Worm (Caenorhabditis elegans) whole organism, early embryonic: ENCODE measurements around the gene F37C12.21.

Experiments used
- B0310.2 ChIP-seq: sonication (generic microtip); optimal IDR thresholded peaks from 2 replicates; lab custom pipeline; 2016; ENCODE audit warnings: mild to moderate bottlenecking, missing genetic modification characterization, missing compliant biosample characterization
- F13C5.2 ChIP-seq: sonication (generic microtip); optimal IDR thresholded peaks from 2 replicates; lab custom pipeline; 2017; ENCODE audit warnings: mild to moderate bottlenecking, missing genetic modification characterization, inconsistent platforms, missing compliant biosample characterization
- aly-1 ChIP-seq: sonication (generic microtip); optimal IDR thresholded peaks from 2 replicates; lab custom pipeline; 2016; ENCODE audit warnings: missing genetic modification characterization, missing compliant biosample characterization
- ama-1 ChIP-seq: fragments of 150-350 bp; optimal IDR thresholded peaks from 2 replicates; lab custom pipeline; 2014
- ceh-13 ChIP-seq: fragments of 200-800 bp; sonication (Bioruptor generic); optimal IDR thresholded peaks from 2 replicates; lab custom pipeline; 2018; ENCODE audit warnings: mild to moderate bottlenecking, missing genetic modification characterization, missing compliant biosample characterization
- ceh-36 ChIP-seq: sonication (generic microtip); optimal IDR thresholded peaks from 2 replicates; lab custom pipeline; 2016; ENCODE audit warnings: missing genetic modification characterization, inconsistent platforms, missing compliant biosample characterization
- ets-7 ChIP-seq: sonication (generic microtip); optimal IDR thresholded peaks from 2 replicates; lab custom pipeline; 2016; ENCODE audit warnings: missing genotype, missing genetic modification characterization, missing compliant biosample characterization
- flt-1 ChIP-seq: fragments of 200-800 bp; sonication (Bioruptor generic); IDR thresholded peaks from 2 replicates; pipeline ENCODE4 v1.3.6; 2022; ENCODE audit warnings: missing genetic modification characterization, missing compliant biosample characterization
- hmg-4 ChIP-seq: fragments of 200-800 bp; sonication (Bioruptor generic); optimal IDR thresholded peaks from 2 replicates; lab custom pipeline; 2018; ENCODE audit warnings: mild to moderate bottlenecking, missing genetic modification characterization, missing compliant biosample characterization
- hnd-1 ChIP-seq: sonication (generic microtip); optimal IDR thresholded peaks from 2 replicates; lab custom pipeline; 2016; ENCODE audit warnings: missing genetic modification characterization, missing compliant biosample characterization
- pes-1 ChIP-seq: fragments of 200-800 bp; sonication (Bioruptor generic); IDR thresholded peaks from 2 replicates; pipeline ENCODE4 v1.3.6; 2022; ENCODE audit warnings: missing genetic modification reagents, missing genetic modification characterization, missing compliant biosample characterization
- scrt-1 ChIP-seq: fragments of 200-800 bp; sonication (Bioruptor generic); IDR thresholded peaks from 2 replicates; pipeline ENCODE4 v1.3.6; 2022; ENCODE audit warnings: missing genetic modification characterization, missing compliant biosample characterization
- sea-1 ChIP-seq: fragments of 200-800 bp; sonication (Bioruptor generic); conservative IDR thresholded peaks from 2 replicates; pipeline ENCODE4 v1.3.6; 2022; ENCODE audit warnings: missing genetic modification characterization, missing compliant biosample characterization
- tbx-11 ChIP-seq: fragments of 200-800 bp; sonication (Bioruptor generic); IDR thresholded peaks from 2 replicates; pipeline ENCODE4 v1.3.6; 2022; ENCODE audit warnings: missing genetic modification characterization, missing compliant biosample characterization
- tbx-37 ChIP-seq: fragments of 200-800 bp; sonication (Bioruptor generic); conservative IDR thresholded peaks from 2 replicates; pipeline ENCODE4 v1.3.6; 2022; ENCODE audit warnings: missing genetic modification reagents, missing genetic modification characterization, missing compliant biosample characterization
- tra-4 ChIP-seq: sonication (generic microtip); optimal IDR thresholded peaks from 2 replicates; lab custom pipeline; 2017; ENCODE audit warnings: missing genetic modification characterization, missing compliant biosample characterization

F37C12.21 gene

DNA sequence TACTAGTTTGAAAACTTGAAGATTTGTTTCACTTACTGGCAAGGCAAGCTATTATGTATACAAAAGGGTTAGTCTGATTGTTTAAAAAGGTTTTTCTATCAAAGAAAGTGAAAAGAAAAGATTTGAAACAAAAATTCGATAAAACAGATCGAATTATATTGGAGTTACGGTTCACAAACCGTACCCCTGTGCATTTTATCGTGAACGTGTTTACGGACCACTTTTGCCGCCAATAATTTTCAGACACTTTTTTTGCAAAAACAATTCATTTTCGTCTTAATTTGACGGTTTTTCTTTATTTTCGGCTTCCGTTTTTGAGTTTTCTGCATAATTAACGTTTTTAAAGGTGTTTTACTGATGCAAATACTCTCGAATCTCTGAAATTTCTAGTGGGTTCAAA, 22.9 kb upstream of the F37C12.21 start:
- no peak for TF ChIP-seq tbx-37 (GFP tag; lab: Robert Waterston, UW)
- no peak for TF ChIP-seq ceh-36 (tag; lab: Kevin White, UChicago)
- TF ChIP-seq tra-4 (tag; lab: Kevin White, UChicago): no peak
- TF ChIP-seq sea-1 (GFP tag; lab: Robert Waterston, UW): no peak

DNA sequence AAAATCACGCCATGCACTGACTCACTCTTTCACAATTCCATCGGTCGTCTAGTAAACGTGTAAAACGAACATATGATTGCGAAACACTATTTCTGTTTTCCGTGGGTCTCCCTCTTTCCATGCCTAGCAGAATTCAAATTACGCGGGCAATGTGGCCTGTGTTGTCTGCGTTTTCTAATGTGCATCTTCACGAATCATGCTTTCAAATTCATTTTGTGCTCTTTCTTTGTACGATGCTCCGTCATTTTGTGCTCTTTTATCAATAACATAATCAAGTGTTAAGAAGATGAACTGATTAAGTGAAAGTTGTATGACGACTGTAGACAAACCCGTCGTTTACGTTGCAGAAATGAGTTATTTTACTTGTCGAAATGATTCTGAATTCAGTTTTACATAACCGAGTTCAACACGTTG, 22.3 kb upstream of the F37C12.21 start:
- TF ChIP-seq pes-1 (GFP tag; lab: Robert Waterston, UW) (no peak), flt-1 (no peak)

ce11 chrIII:7166664-7167567, 21.2 kb upstream of the F37C12.21 start:
- no peak for TF ChIP-seq pes-1 (GFP tag; lab: Robert Waterston, UW)
- no peak for TF ChIP-seq sea-1 (GFP tag; lab: Robert Waterston, UW)
- TF ChIP-seq ceh-36 (tag; lab: Kevin White, UChicago): no peak
- TF ChIP-seq flt-1: no peak
- no peak for TF ChIP-seq B0310.2 (tag; lab: Kevin White, UChicago)
- no peak for TF ChIP-seq F13C5.2 (tag; lab: Kevin White, UChicago)

- TF ChIP-seq tra-4 (tag; lab: Kevin White, UChicago) (no peak), ceh-13 (GFP tag; lab: Kevin White, UChicago) (no peak), hnd-1 (no peak), flt-1 (no peak)
Observed at ce11 chrIII:7167568-7167937, 20.6 kb upstream of the F37C12.21 start, which contains the start of gene acs-4. acs-4 (plus strand) TSS chrIII:7167838.

DNA sequence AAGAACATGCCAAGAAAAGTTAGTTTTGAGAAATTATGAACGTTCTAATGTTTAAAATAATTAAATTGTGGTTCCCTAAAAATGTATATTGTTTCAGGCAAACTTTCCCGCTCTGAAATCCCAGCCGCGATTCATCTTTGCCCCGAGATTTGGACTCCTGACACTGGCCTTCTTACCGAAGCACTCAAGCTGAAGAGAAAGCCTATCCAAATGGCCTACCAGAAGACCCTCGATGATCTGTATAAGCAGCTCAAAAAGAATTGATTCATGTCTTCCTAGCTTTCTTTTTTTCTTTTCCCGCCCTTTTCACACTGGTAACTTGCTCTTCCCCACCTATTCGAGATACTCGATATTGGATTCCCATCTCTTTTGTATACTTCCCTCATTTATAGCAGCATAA, 18.1 kb upstream of the F37C12.21 start:
- TF ChIP-seq aly-1 (tag; lab: Kevin White, UChicago): no peak
- TF ChIP-seq tra-4 (tag; lab: Kevin White, UChicago): no peak
- TF ChIP-seq ceh-13 (GFP tag; lab: Kevin White, UChicago): no peak
- no peak for TF ChIP-seq hmg-4 (GFP tag; lab: Kevin White, UChicago)
- TF ChIP-seq ets-7 (tag; lab: Kevin White, UChicago): no peak
- no peak for TF ChIP-seq hnd-1
- TF ChIP-seq tbx-11: no peak
- no peak for TF ChIP-seq tbx-37 (GFP tag; lab: Robert Waterston, UW)
- TF ChIP-seq ceh-36 (tag; lab: Kevin White, UChicago): no peak

- TF ChIP-seq tbx-11: no peak
- TF ChIP-seq tra-4 (tag; lab: Kevin White, UChicago): no peak
- TF ChIP-seq B0310.2 (tag; lab: Kevin White, UChicago): no peak
- TF ChIP-seq ama-1 (lab: Kevin White, UChicago): no peak
- no peak for TF ChIP-seq flt-1
- TF ChIP-seq pes-1 (GFP tag; lab: Robert Waterston, UW): no peak
Observed at ce11 chrIII:7178497-7178896, 9.7 kb upstream of the F37C12.21 start.

DNA sequence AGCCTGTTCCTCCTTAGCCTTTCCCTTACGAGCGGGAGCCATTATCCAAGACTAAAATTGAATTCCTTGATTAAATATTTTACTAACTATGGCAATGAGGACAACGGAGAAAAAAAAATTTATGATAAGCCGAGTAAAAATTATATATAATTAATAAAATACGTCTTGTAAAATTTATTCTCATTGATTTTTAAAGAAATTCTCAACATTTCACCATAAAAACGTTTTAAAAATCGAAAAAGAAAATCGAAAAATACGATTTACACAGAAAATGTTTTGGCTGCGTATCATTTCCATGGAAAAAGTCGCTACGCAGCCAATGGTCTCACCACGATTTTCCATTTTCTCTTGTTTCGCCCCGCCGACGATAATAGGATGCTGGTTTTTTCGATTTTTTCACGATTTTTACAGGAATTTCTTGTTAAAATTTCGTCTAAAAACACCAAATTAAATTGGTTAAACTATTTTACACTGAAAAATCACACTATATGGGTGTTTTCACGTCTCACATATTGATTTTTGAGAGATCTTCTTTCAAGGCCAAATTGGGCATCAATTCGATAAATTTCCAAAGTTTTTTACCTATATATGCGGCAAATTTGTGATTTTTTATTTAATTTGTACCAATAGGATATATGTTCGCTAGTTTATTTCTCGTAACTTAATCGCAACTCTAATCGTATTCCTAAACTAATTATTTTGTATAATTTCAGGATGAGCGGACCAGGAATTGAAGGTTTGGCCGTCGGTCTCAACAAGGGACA, 8.4 kb upstream of the F37C12.21 start, which contains the start of the genes rps-14 and rpl-36:
Gene rps-14, minus strand, starts transcription at position 51 of the 764 bp plus-strand sequence.
Gene rpl-36, plus strand, starts transcription at position 714 of the 764 bp plus-strand sequence.
- TF ChIP-seq B0310.2 (tag; lab: Kevin White, UChicago): no peak
- peak; percentile 71 for TF ChIP-seq F13C5.2 (tag; lab: Kevin White, UChicago)

ce11 chrIII:7180613-7181012, 7.5 kb upstream of the F37C12.21 start, which contains the start of gene ndab-2:
ndab-2 (plus strand) TSS chrIII:7180752.
- no peak for TF ChIP-seq B0310.2 (tag; lab: Kevin White, UChicago)
- TF ChIP-seq tbx-37 (GFP tag; lab: Robert Waterston, UW): no peak

DNA sequence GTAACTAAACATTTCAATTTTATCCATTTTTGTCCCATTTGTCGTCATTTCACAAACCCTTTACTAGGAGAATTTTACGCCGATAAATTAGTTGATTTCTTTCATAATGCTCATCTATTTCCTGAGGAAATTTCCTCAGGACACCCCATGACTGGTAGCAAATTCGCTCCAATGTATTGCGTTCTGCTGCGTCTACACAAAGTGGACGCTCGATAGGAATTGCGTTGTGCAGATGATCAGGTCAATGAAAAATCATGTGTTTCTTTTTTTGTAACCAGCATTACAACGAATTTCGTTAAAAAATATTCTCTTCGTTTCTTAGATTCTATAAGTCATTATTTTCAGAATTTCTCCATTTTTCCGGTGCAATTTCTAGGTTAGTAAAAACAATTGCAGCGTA, 6.3 kb upstream of the F37C12.21 start, which contains the start of gene epg-4:
Gene epg-4, plus strand, starts transcription at position 346 of the 400 bp plus-strand sequence.
- TF ChIP-seq sea-1 (GFP tag; lab: Robert Waterston, UW) (no peak), F13C5.2 (tag; lab: Kevin White, UChicago) (peak; percentile 38), scrt-1 (GFP tag; lab: Robert Waterston, UW) (no peak)
